Worm (Caenorhabditis elegans): Measurements from ENCODE around the gene C05G5.3.

Gene C05G5.3

DNA sequence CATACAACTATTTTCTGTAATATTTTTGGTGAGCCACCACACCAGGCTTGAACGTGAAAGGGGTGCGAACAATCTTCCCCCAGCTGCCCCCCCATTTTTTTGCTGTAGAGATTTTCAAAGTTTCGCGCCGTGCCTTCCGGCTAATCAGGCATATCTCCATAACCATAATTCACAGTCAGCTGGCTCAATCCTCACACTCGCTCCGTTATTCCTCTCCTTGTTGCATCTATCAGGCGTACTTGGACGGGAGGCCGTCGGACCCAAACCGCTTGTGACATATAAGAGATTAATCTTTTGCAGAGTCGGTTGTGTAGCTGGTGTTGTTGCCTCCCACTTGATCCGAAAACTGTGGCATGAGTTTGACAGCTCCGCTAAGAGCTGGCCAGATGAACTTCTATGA lies 21.4 kb upstream of the C05G5.3 start, which contains the start of gene unc-3:
unc-3 (plus strand) TSS at position 301 of the 400 bp plus-strand sequence.
- peak; percentile 38; the same call in 1 of the 2 replicates for TF ChIP-seq zfh-2 (GFP tag; conservative IDR thresholded peaks at IDR 0.05)
- no peak for TF ChIP-seq ekl-4 (GFP tag; IDR thresholded peaks at IDR 0.05)

DNA sequence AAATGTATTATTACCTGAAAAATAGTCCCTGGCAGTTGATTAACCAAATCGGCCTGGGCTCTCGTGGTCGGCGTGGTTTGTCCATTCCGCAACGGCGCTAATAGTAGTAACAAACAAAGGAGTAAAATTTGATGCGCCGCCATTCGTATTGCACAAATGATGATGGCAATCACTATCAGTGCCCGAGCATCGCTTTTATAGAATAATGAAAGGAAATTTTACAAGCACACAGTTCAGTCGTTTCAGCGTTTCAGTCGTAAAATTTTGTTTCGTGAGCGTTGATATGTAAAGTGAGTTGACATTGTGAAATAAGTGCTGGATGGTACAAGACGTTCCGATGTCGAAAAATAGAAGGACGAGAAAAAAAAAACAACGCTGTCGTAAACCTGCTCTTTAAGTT lies 19.9 kb upstream of the C05G5.3 start, which contains the start of gene Y16B4A.2:
Y16B4A.2 (minus strand) TSS at position 170 of the 400 bp plus-strand sequence.
- no peak for TF ChIP-seq unc-62 (GFP tag; optimal IDR thresholded peaks at IDR 0.05)
- TF ChIP-seq nhr-80 (tag; optimal IDR thresholded peaks at IDR 0.05) = peak; percentile 43

DNA sequence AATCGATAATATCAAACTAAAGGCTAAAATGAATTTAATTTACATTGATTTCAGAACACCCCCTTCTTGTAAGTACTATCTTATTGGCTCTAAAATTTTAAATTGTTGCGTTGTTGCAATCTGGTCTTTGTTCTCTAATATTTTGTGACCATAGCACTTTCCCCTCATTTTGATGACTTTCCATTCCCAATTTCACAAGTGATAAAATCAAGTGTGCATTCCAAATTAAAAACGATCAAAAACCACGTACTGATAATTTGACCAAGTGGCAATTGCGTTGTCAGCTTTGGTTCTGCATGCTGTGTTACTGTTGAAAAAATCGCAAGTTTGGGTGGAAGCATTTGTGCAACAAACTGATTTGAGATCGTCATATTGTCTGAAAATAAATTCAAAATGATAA lies 18.5 kb upstream of the C05G5.3 start:
- TF ChIP-seq ceh-100 (GFP tag; IDR thresholded peaks at IDR 0.05) = no peak
- peak; percentile 79 for TF ChIP-seq nhr-80 (tag; optimal IDR thresholded peaks at IDR 0.05)

DNA sequence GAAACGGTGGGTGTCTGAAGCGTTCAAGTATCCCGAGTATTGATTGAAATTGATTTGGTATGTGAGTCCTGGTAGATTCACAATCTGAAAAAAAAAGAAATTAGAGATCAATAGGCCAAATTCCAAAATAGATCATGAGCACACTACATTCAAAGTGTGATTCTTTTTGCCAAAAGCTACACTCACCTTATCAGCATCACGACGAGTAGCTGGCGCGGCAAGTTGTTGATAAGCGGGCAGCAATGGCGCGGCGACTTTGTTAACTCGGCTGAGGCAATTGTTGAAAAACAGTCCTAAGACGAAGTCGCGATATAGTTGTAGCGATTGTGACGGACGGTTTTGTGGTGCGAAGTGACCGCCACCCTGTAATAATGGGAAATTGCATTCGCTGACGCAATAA lies 17.2 kb upstream of the C05G5.3 start:
- TF ChIP-seq T26A5.8 (tag; optimal IDR thresholded peaks at IDR 0.05) = no peak
- 0 out of 2 replicates have a peak, but pooled peaks have one; percentile 37 for TF ChIP-seq dox-1 (GFP tag; IDR thresholded peaks at IDR 0.05)
- peak; percentile 76 for TF ChIP-seq nhr-80 (tag; optimal IDR thresholded peaks at IDR 0.05)

DNA sequence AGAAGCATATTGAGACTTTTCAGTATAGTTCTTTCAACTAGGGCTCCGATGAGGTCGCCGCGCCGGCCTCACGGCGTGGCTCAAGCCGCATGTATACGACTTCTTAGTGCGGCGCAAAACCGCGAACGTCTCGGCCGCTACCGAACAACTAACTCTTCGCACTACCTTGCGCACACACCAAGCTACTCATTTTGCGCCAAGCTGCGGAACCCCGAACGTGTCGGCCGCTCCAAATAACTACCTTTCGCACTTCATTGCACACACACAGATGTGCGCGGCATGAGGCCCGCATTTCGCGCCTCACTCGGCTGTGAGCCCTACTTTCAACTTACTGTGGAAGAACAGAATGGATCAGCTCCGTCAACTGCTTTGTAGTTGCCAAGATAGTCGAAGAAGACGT lies 16.0 kb upstream of the C05G5.3 start:
- TF ChIP-seq ZK185.1 (tag; optimal IDR thresholded peaks at IDR 0.05; ENCODE audit: poor library complexity, severe bottlenecking) = no peak
- no peak for TF ChIP-seq egrh-3 (GFP tag; IDR thresholded peaks at IDR 0.05)
- no peak for TF ChIP-seq C17E4.6 (GFP tag; IDR thresholded peaks at IDR 0.05)
- no peak for TF ChIP-seq pbrm-1 (GFP tag; IDR thresholded peaks at IDR 0.05)
- TF ChIP-seq somi-1 (GFP tag; optimal IDR thresholded peaks at IDR 0.05) = no peak
- TF ChIP-seq snpc-1.3 (tag; optimal IDR thresholded peaks at IDR 0.05; ENCODE audit: insufficient read depth) = no peak
- peak; percentile 59 for TF ChIP-seq snpc-1.1 (tag; optimal IDR thresholded peaks at IDR 0.05; ENCODE audit: insufficient read depth)
- TF ChIP-seq Y53F4B.3 (GFP tag; IDR thresholded peaks at IDR 0.05) = no peak
- no peak for TF ChIP-seq nfya-1 (tag; optimal IDR thresholded peaks at IDR 0.05; ENCODE audit: borderline replicate concordance, insufficient read depth)
- no peak for TF ChIP-seq hrde-1 (tag; optimal IDR thresholded peaks at IDR 0.05; ENCODE audit: borderline replicate concordance)
- no peak for TF ChIP-seq F39B2.1 (GFP tag; IDR thresholded peaks at IDR 0.05)
- TF ChIP-seq attf-5 (GFP tag; optimal IDR thresholded peaks at IDR 0.05) = no peak
- no peak for TF ChIP-seq D2030.7 (GFP tag; IDR thresholded peaks at IDR 0.05)
- peak; percentile 66 for TF ChIP-seq zfh-2 (GFP tag; conservative IDR thresholded peaks at IDR 0.05)
- no peak for TF ChIP-seq F52B5.7 (tag; optimal IDR thresholded peaks at IDR 0.05)
- TF ChIP-seq dpff-1 (tag; optimal IDR thresholded peaks at IDR 0.05) = no peak
- TF ChIP-seq tbp1 (GFP tag; optimal IDR thresholded peaks at IDR 0.05) = no peak
- no peak for TF ChIP-seq lin-26 (GFP tag; IDR thresholded peaks at IDR 0.05)
- no peak for TF ChIP-seq nfyb-1 (GFP tag; IDR thresholded peaks at IDR 0.05)
- no peak for TF ChIP-seq snpc-4 (GFP tag; optimal IDR thresholded peaks at IDR 0.05)
- TF ChIP-seq snpc-4 (tag; optimal IDR thresholded peaks at IDR 0.05) = peak in 2 of 4 experiments; percentile 76 to 88
- no peak for TF ChIP-seq gei-17 (GFP tag; optimal IDR thresholded peaks at IDR 0.05)
- TF ChIP-seq F33H1.4 (GFP tag; IDR thresholded peaks at IDR 0.05) = no peak
- no peak for TF ChIP-seq madf-8 (GFP tag; conservative IDR thresholded peaks at IDR 0.05)
- no peak for TF ChIP-seq mes-4 (tag; optimal IDR thresholded peaks at IDR 0.05)
- no peak for TF ChIP-seq ztf-18 (tag; optimal IDR thresholded peaks at IDR 0.05)
